Fruit fly (Drosophila melanogaster) whole organism: ENCODE data around the gene CG34299.
A peak's percentile ranks its signal among the peaks of the same experiment; 100 is the strongest.

Experiments
- CG8478 ChIP-seq: fragments of >200 bp; optimal IDR thresholded peaks from 2 replicates; lab custom pipeline; 2018; ENCODE audit warnings: inconsistent platforms
- Dll ChIP-seq: fragments of >200 bp; optimal IDR thresholded peaks from 2 replicates; lab custom pipeline; 2017
- EcR ChIP-seq, 2 experiments: fragments of >200 bp; optimal IDR thresholded peaks; 2 replicates each; lab custom pipeline; 2017; ENCODE audit warnings: missing biosample characterization in 2 of 2, missing genetic modification characterization in 2 of 2, missing genetic modification reagents in 2 of 2
- pan ChIP-seq: fragments of >200 bp; optimal IDR thresholded peaks from 2 replicates; lab custom pipeline; 2017
- psq ChIP-seq: fragments of >200 bp; optimal IDR thresholded peaks from 2 replicates; lab custom pipeline; 2017
- usp ChIP-seq: fragments of >200 bp; optimal IDR thresholded peaks from 2 replicates; lab custom pipeline; 2017; ENCODE audit warnings: missing biosample characterization, missing genetic modification characterization, mixed read lengths

DNA sequence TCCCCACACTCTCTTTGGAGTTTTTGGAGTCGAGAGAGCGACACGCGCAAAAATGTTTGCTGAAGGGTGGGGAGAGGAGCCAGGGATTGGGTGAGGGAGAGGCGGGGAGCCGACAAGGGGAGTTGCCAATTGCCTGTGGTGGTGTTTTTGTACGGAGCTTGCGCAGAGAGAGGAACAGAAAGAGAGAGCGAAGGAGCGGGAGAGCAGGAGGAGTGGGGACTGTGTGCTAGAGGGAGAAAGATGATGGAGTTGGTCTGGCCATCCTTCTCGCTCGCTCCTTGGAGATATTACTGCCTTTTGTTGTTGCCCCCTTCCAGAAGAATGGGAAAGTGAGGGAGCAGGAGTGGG lies 21.7 kb downstream of the CG34299 start:
- TF ChIP-seq psq (lab: Kevin White, UChicago) (no peak), pan (lab: Kevin White, UChicago) (no peak), usp (GFP tag; lab: Kevin White, UChicago) (no peak), CG8478 (lab: Kevin White, UChicago) (no peak), Dll (lab: Kevin White, UChicago) (peak; percentile 53), EcR (GFP tag; optimal IDR thresholded peaks at IDR 0.05; lab: Kevin White, UChicago) (peak in 1 of 2 experiments; percentile 57)
